Fruit fly (Drosophila melanogaster): ENCODE results near the gene CG4367.

Gene CG4367

dm6 chr3R:20311406-20311805 is 6.6 kb upstream of the CG4367 start (continued):
- TF ChIP-seq psq (GFP tag; optimal IDR thresholded peaks at IDR 0.05), result no peak
- TF ChIP-seq cad (GFP tag; optimal IDR thresholded peaks at IDR 0.05), result no peak
- no peak for TF ChIP-seq lab (GFP tag; optimal IDR thresholded peaks at IDR 0.05)
- TF ChIP-seq hbn (GFP tag; IDR thresholded peaks at IDR 0.05; ENCODE audit: partially characterized antibody), result no peak
- TF ChIP-seq CG7357 (GFP tag; IDR thresholded peaks at IDR 0.05), result no peak
- peak in 1 of 2 experiments; percentile 39 for TF ChIP-seq Pdp1 (GFP tag; optimal IDR thresholded peaks at IDR 0.05)
- TF ChIP-seq az2 (GFP tag; optimal IDR thresholded peaks at IDR 0.05), result no peak
- TF ChIP-seq CG5180 (GFP tag; optimal IDR thresholded peaks at IDR 0.05), result no peak
- TF ChIP-seq repo (GFP tag; optimal IDR thresholded peaks at IDR 0.05), result no peak
- no peak for TF ChIP-seq chif (GFP tag; optimal IDR thresholded peaks at IDR 0.05)
- no peak for TF ChIP-seq Stat92E (GFP tag; optimal IDR thresholded peaks at IDR 0.05)
- no peak for TF ChIP-seq HmgD (GFP tag; optimal IDR thresholded peaks at IDR 0.05)
- TF ChIP-seq CG6175 (GFP tag; IDR thresholded peaks at IDR 0.05), result 0 out of 3 replicates have a peak, but pooled peaks have one; percentile 42
- TF ChIP-seq emc (GFP tag; optimal IDR thresholded peaks at IDR 0.05), result no peak
- no peak for TF ChIP-seq ato (GFP tag; IDR thresholded peaks at IDR 0.05; ENCODE audit: partially characterized antibody)
- TF ChIP-seq kni (GFP tag; optimal IDR thresholded peaks at IDR 0.05), result peak; percentile 3
- no peak for TF ChIP-seq Antp (GFP tag; optimal IDR thresholded peaks at IDR 0.05)
- no peak for TF ChIP-seq CG34224 (GFP tag; IDR thresholded peaks at IDR 0.05; ENCODE audit: partially characterized antibody)
- no peak for TF ChIP-seq CG15479 (GFP tag; optimal IDR thresholded peaks at IDR 0.05)
- TF ChIP-seq BtbVII (GFP tag; optimal IDR thresholded peaks at IDR 0.05), result no peak
- no peak for TF ChIP-seq jumu (GFP tag; optimal IDR thresholded peaks at IDR 0.05)
- no peak for TF ChIP-seq grau (tag; optimal IDR thresholded peaks at IDR 0.05)
- no peak for TF ChIP-seq da (GFP tag; optimal IDR thresholded peaks at IDR 0.05)
- TF ChIP-seq so (GFP tag; IDR thresholded peaks at IDR 0.05), result no peak
- TF ChIP-seq CG42726 (GFP tag; IDR thresholded peaks at IDR 0.05; ENCODE audit: partially characterized antibody), result no peak
- TF ChIP-seq dysf (GFP tag; IDR thresholded peaks at IDR 0.05), result no peak
- no peak for TF ChIP-seq CG4707 (GFP tag; optimal IDR thresholded peaks at IDR 0.05)
- TF ChIP-seq NC2α (GFP tag; optimal IDR thresholded peaks at IDR 0.05), result no peak
- TF ChIP-seq D19B (GFP tag; optimal IDR thresholded peaks at IDR 0.05), result no peak
- no peak for TF ChIP-seq inv (GFP tag; IDR thresholded peaks at IDR 0.05; ENCODE audit: partially characterized antibody)
- TF ChIP-seq tll (GFP tag; optimal IDR thresholded peaks at IDR 0.05), result no peak
- TF ChIP-seq bcd (GFP tag; optimal IDR thresholded peaks at IDR 0.05), result peak; percentile 37
- no peak for TF ChIP-seq CG2875 (GFP tag; optimal IDR thresholded peaks at IDR 0.05)
- no peak for TF ChIP-seq fd64A (GFP tag; optimal IDR thresholded peaks at IDR 0.05)
- no peak for TF ChIP-seq Poxn (GFP tag; IDR thresholded peaks at IDR 0.05)
- no peak for TF ChIP-seq lov (optimal IDR thresholded peaks at IDR 0.05)
- TF ChIP-seq lov (GFP tag; IDR thresholded peaks at IDR 0.05), result no peak
- TF ChIP-seq CG1233 (GFP tag; optimal IDR thresholded peaks at IDR 0.05), result no peak
- TF ChIP-seq CG16813 (GFP tag; IDR thresholded peaks at IDR 0.05; ENCODE audit: partially characterized antibody), result no peak
- TF ChIP-seq Eip74EF (GFP tag; optimal IDR thresholded peaks at IDR 0.05), result peak in 1 of 2 experiments; percentile 91
- peak; percentile 30; the same call in 1 of the 3 replicates for TF ChIP-seq CG34422 (GFP tag; IDR thresholded peaks at IDR 0.05)
- TF ChIP-seq Mes4 (GFP tag; optimal IDR thresholded peaks at IDR 0.05), result no peak
- no peak for TF ChIP-seq CG8281 (tag; optimal IDR thresholded peaks at IDR 0.05)
- TF ChIP-seq CG1603 (tag; optimal IDR thresholded peaks at IDR 0.05), result no peak
- TF ChIP-seq CG4404 (GFP tag; IDR thresholded peaks at IDR 0.05), result no peak
- TF ChIP-seq CG11695 (GFP tag; IDR thresholded peaks at IDR 0.05), result no peak; the same call in 2 of the 3 replicates
- TF ChIP-seq ham (GFP tag; IDR thresholded peaks at IDR 0.05), result no peak
- TF ChIP-seq sima (GFP tag; optimal IDR thresholded peaks at IDR 0.05), result no peak
- 0 out of 2 replicates have a peak, but pooled peaks have one; percentile 11 for TF ChIP-seq tna (GFP tag; IDR thresholded peaks at IDR 0.05; ENCODE audit: partially characterized antibody)
- no peak for TF ChIP-seq Atf6 (GFP tag; IDR thresholded peaks at IDR 0.05)
